Fruit fly (Drosophila melanogaster) whole organism, pupa: Measurements from ENCODE around the gene alpha-Est8.

Source experiments
- CG12605 ChIP-seq: fragments of 200-800 bp; sonication (Bioruptor generic); IDR thresholded peaks from 2 replicates; pipeline ENCODE4 v1.3.6; 2022; ENCODE audit warnings: missing biosample characterization, missing genetic modification characterization
- CG13204 ChIP-seq: fragments of 200-800 bp; sonication (Bioruptor generic); optimal IDR thresholded peaks from 2 replicates; lab custom pipeline; 2018; ENCODE audit warnings: missing biosample characterization, mild to moderate bottlenecking, missing genetic modification characterization, moderate library complexity
- CG17806 ChIP-seq: fragments of 200-800 bp; sonication (Bioruptor generic); optimal IDR thresholded peaks from 2 replicates; lab custom pipeline; 2018; ENCODE audit warnings: missing biosample characterization, mild to moderate bottlenecking, missing genetic modification characterization, moderate library complexity
- CG32121 ChIP-seq: fragments of 200-800 bp; sonication (Bioruptor generic); IDR thresholded peaks from 2 replicates; pipeline ENCODE4 v1.3.6; 2022; ENCODE audit warnings: missing biosample characterization, missing genetic modification characterization
- CG34367 ChIP-seq: fragments of 200-800 bp; sonication (Bioruptor generic); optimal IDR thresholded peaks from 2 replicates; lab custom pipeline; 2018; ENCODE audit warnings: missing biosample characterization, mild to moderate bottlenecking, missing genetic modification characterization
- CG9948 ChIP-seq: fragments of 200-800 bp; sonication (Bioruptor generic); optimal IDR thresholded peaks from 2 replicates; lab custom pipeline; 2018; ENCODE audit warnings: missing biosample characterization, mild to moderate bottlenecking, missing genetic modification characterization, moderate library complexity
- D1 ChIP-seq: fragments of 200-800 bp; sonication (Bioruptor generic); optimal IDR thresholded peaks from 2 replicates; lab custom pipeline; 2018; ENCODE audit warnings: missing biosample characterization, mild to moderate bottlenecking, missing genetic modification characterization, moderate library complexity
- Ets98B ChIP-seq: fragments of 200-800 bp; sonication (Bioruptor generic); IDR thresholded peaks from 2 replicates; pipeline ENCODE4 v1.3.6; 2022; ENCODE audit warnings: missing biosample characterization, missing genetic modification characterization
- Pif1A ChIP-seq: fragments of 200-800 bp; sonication (Bioruptor generic); optimal IDR thresholded peaks from 3 replicates; lab custom pipeline; 2016; ENCODE audit warnings: missing biosample characterization, missing genetic modification characterization
- Pif1B ChIP-seq: fragments of 200-800 bp; sonication (Bioruptor generic); optimal IDR thresholded peaks from 3 replicates; lab custom pipeline; 2016; ENCODE audit warnings: missing biosample characterization, missing genetic modification characterization
- Snoo ChIP-seq: fragments of 200-800 bp; sonication (Bioruptor generic); optimal IDR thresholded peaks from 3 replicates; lab custom pipeline; 2017; ENCODE audit warnings: missing biosample characterization, mild to moderate bottlenecking, missing genetic modification characterization, inconsistent platforms
- gl ChIP-seq: fragments of 200-800 bp; sonication (Bioruptor generic); optimal IDR thresholded peaks from 2 replicates; lab custom pipeline; 2018; ENCODE audit warnings: missing biosample characterization, mild to moderate bottlenecking, missing genetic modification characterization
- rn ChIP-seq: fragments of 200-800 bp; sonication (Bioruptor generic); IDR thresholded peaks from 2 replicates; pipeline ENCODE4 v1.3.6; 2022; ENCODE audit warnings: missing biosample characterization, missing genetic modification characterization

DNA sequence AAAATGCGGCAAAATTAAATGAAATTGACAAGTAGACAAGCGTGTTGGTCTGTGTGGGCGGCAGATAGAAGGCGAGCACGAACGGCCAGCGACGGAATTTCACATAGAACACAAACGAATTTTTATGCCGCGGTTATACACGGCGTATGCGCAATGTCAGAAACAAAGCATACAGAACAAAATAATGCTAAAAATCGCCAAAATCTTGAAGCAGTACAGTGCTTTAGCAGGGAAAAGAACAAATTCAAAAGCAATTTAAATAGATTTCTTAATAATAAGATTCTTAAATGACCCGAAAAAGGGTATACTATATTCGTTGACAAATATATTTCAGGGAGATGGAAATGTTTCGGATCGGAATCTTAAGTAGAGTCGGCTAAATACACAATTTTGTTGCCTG lies 15.0 kb downstream of the alpha-Est8 start:
- TF ChIP-seq CG17806 (no peak), D1 (tag; lab: Kevin White, UChicago) (no peak), CG13204 (GFP tag; lab: Kevin White, UChicago) (no peak), gl (tag; lab: Kevin White, UChicago) (no peak), CG32121 (GFP tag; lab: Robert Waterston, UW) (no peak), CG12605 (no peak), Ets98B (GFP tag; lab: Robert Waterston, UW) (no peak), Pif1A (GFP tag; lab: Kevin White, UChicago) (no peak), Snoo (tag; lab: Kevin White, UChicago) (no peak), CG34367 (no peak), CG9948 (no peak), Pif1B (no peak), rn (no peak)
